Fruit fly (Drosophila melanogaster): ENCODE data around the gene CG46339.

Gene CG46339

dm6 chr3R:26881121-26881895 is 34.3 kb upstream of the CG46339 start, which contains the start of the genes ro and T48 (continued):
- no peak for TF ChIP-seq croc (GFP tag; conservative IDR thresholded peaks at IDR 0.05)
- TF ChIP-seq nerfin-1 (tag; optimal IDR thresholded peaks at IDR 0.05), result peak; percentile 25
- peak; percentile 26 to 53 for TF ChIP-seq Hr51 (GFP tag; optimal IDR thresholded peaks at IDR 0.05)
- TF ChIP-seq CG3726 (GFP tag; IDR thresholded peaks at IDR 0.05), result no peak
- no peak; the same call in 2 of the 3 replicates for TF ChIP-seq mld (GFP tag; IDR thresholded peaks at IDR 0.05; ENCODE audit: partially characterized antibody)
- TF ChIP-seq tin (GFP tag; optimal IDR thresholded peaks at IDR 0.05), result peak; percentile 51
- peak; percentile 36; the same call in 1 of the 3 replicates for TF ChIP-seq H15 (GFP tag; IDR thresholded peaks at IDR 0.05)
- TF ChIP-seq ab (GFP tag; optimal IDR thresholded peaks at IDR 0.05), result no peak
- peak; percentile 75 for TF ChIP-seq stwl (tag; optimal IDR thresholded peaks at IDR 0.05)
- TF ChIP-seq cas (GFP tag; IDR thresholded peaks at IDR 0.05), result no peak
- TF ChIP-seq CG6254 (GFP tag; optimal IDR thresholded peaks at IDR 0.05), result no peak
- peak; percentile 60; the same call in 1 of the 4 replicates for TF ChIP-seq Dll (GFP tag; IDR thresholded peaks at IDR 0.05; ENCODE audit: partially characterized antibody)
- TF ChIP-seq dysf (GFP tag; IDR thresholded peaks at IDR 0.05), result 0 out of 3 replicates have a peak, but pooled peaks have one; percentile 39
- TF ChIP-seq CG13775 (GFP tag; optimal IDR thresholded peaks at IDR 0.05), result peak; percentile 54
- TF ChIP-seq NC2α (GFP tag; optimal IDR thresholded peaks at IDR 0.05), result no peak
- TF ChIP-seq CG2129 (GFP tag; IDR thresholded peaks at IDR 0.05; ENCODE audit: partially characterized antibody), result no peak
- TF ChIP-seq ato (GFP tag; IDR thresholded peaks at IDR 0.05; ENCODE audit: partially characterized antibody), result peak; percentile 60; the same call in 1 of the 2 replicates
- no peak for TF ChIP-seq CG5180 (GFP tag; optimal IDR thresholded peaks at IDR 0.05)
- peak; percentile 7 for TF ChIP-seq D19A (tag; optimal IDR thresholded peaks at IDR 0.05)
- TF ChIP-seq ci (GFP tag; IDR thresholded peaks at IDR 0.05), result peak; percentile 72
- peak; percentile 48 for TF ChIP-seq D (optimal IDR thresholded peaks at IDR 0.05)
- TF ChIP-seq D (GFP tag; optimal IDR thresholded peaks at IDR 0.05), result no peak
- peak; percentile 67 for TF ChIP-seq Ptx1 (GFP tag; IDR thresholded peaks at IDR 0.05)
- no peak for TF ChIP-seq pros (GFP tag; optimal IDR thresholded peaks at IDR 0.05)
- no peak for TF ChIP-seq tap (tag; optimal IDR thresholded peaks at IDR 0.05)
- TF ChIP-seq zfh2 (GFP tag; optimal IDR thresholded peaks at IDR 0.05), result peak; percentile 66
- TF ChIP-seq CG10431 (GFP tag; optimal IDR thresholded peaks at IDR 0.05), result no peak
- TF ChIP-seq CG8388 (GFP tag; optimal IDR thresholded peaks at IDR 0.05), result no peak
- no peak for TF ChIP-seq cg (GFP tag; optimal IDR thresholded peaks at IDR 0.05)
- TF ChIP-seq Hmx (GFP tag; optimal IDR thresholded peaks at IDR 0.05), result no peak
- no peak for TF ChIP-seq Asciz (GFP tag; optimal IDR thresholded peaks at IDR 0.05)
- no peak for TF ChIP-seq hth (optimal IDR thresholded peaks at IDR 0.05)
- TF ChIP-seq cato (GFP tag; optimal IDR thresholded peaks at IDR 0.05; ENCODE audit: borderline replicate concordance), result no peak
- no peak for TF ChIP-seq Atf-2 (GFP tag; optimal IDR thresholded peaks at IDR 0.05)
- TF ChIP-seq grau (tag; optimal IDR thresholded peaks at IDR 0.05), result peak; percentile 41
- TF ChIP-seq klu (GFP tag; IDR thresholded peaks at IDR 0.05), result peak; percentile 14; the same call in 1 of the 2 replicates
- TF ChIP-seq CG1602 (GFP tag; optimal IDR thresholded peaks at IDR 0.05), result no peak
- TF ChIP-seq sisA (GFP tag; IDR thresholded peaks at IDR 0.05), result peak; percentile 51
- peak; percentile 5 for TF ChIP-seq CG17186 (GFP tag; optimal IDR thresholded peaks at IDR 0.05)
- TF ChIP-seq nerfin-2 (GFP tag; IDR thresholded peaks at IDR 0.05; ENCODE audit: partially characterized antibody), result no peak
- TF ChIP-seq CG7786 (GFP tag; optimal IDR thresholded peaks at IDR 0.05), result peak; percentile 47
- TF ChIP-seq Usf (GFP tag; optimal IDR thresholded peaks at IDR 0.05), result no peak
- no peak for TF ChIP-seq dmrt99B (tag; optimal IDR thresholded peaks at IDR 0.05)
- no peak for TF ChIP-seq nau (GFP tag; optimal IDR thresholded peaks at IDR 0.05)
